Worm (Caenorhabditis elegans) whole organism, young adult: Measurements from ENCODE around the gene K03B4.4.

Experiments
- ama-1 ChIP-seq, 3 experiments: fragments of 150-350 bp in 1 of 3; sonication (generic microtip) in 2 of 3; optimal IDR thresholded peaks; 2 replicates each; lab custom pipeline; 2014 to 2018; ENCODE audit warnings: missing biosample characterization in 2 of 3, missing genetic modification characterization in 2 of 3, missing genetic modification reagents in 2 of 3
- aptf-2 ChIP-seq: fragments of 200-800 bp; sonication (Bioruptor generic); conservative IDR thresholded peaks from 2 replicates; pipeline ENCODE4 v1.3.6; 2022; ENCODE audit warnings: missing genetic modification reagents, missing genetic modification characterization, missing compliant biosample characterization
- cebp-1 ChIP-seq, 2 experiments: fragments of 200-800 bp in 1 of 2; sonication (Bioruptor generic) in 1 of 2; sonication (generic microtip) in 1 of 2; IDR thresholded peaks in 1 of 2; optimal IDR thresholded peaks in 1 of 2; 2 replicates each; pipeline versions ENCODE4 v1.3.6 to Lab custom; 2017 to 2022; ENCODE audit warnings: missing compliant biosample characterization in 2 of 2, missing genetic modification characterization in 2 of 2, mild to moderate bottlenecking in 1 of 2, missing genetic modification reagents in 1 of 2, moderate library complexity in 1 of 2
- hmg-1.2 ChIP-seq: fragments of 200-800 bp; sonication (Bioruptor generic); IDR thresholded peaks from 2 replicates; pipeline ENCODE4 v1.3.6; 2022; ENCODE audit warnings: missing genetic modification reagents, missing genetic modification characterization, missing compliant biosample characterization
- let-526 ChIP-seq: fragments of 200-800 bp; sonication (Bioruptor generic); IDR thresholded peaks from 2 replicates; pipeline ENCODE4 v1.3.6; 2022; ENCODE audit warnings: missing genetic modification reagents, missing genetic modification characterization, missing compliant biosample characterization
- lin-54 ChIP-seq: fragments of 200-800 bp; sonication (Bioruptor generic); optimal IDR thresholded peaks from 2 replicates; lab custom pipeline; 2018; ENCODE audit warnings: mild to moderate bottlenecking, missing genetic modification characterization, missing compliant biosample characterization
- mel-28 ChIP-seq: sonication (generic microtip); optimal IDR thresholded peaks from 2 replicates; lab custom pipeline; 2016; ENCODE audit warnings: borderline replicate concordance, mild to moderate bottlenecking, missing genetic modification characterization, missing compliant biosample characterization
- nfya-2 ChIP-seq: fragments of 200-800 bp; sonication (Bioruptor generic); IDR thresholded peaks from 2 replicates; pipeline ENCODE4 v1.3.6; 2022; ENCODE audit warnings: missing genetic modification reagents, missing genetic modification characterization, missing compliant biosample characterization
- snpc-1.1 ChIP-seq: sonication (generic microtip); optimal IDR thresholded peaks from 2 replicates; lab custom pipeline; 2017; ENCODE audit warnings: missing genetic modification characterization, mild to moderate bottlenecking, missing compliant biosample characterization, antibody characterized with exemption, moderate library complexity, missing genotype, missing genetic modification reagents; ENCODE audit not compliant: insufficient read depth
- unc-62 ChIP-seq: fragments of 150-350 bp; optimal IDR thresholded peaks from 2 replicates; lab custom pipeline; 2014; ENCODE audit warnings: missing biosample characterization, missing genetic modification reagents, missing genetic modification characterization

ce11 chrV:4731154-4731961, 49.6 kb downstream of the K03B4.4 start, which contains the start of gene F39G3.3:
- no peak for TF ChIP-seq cebp-1 (GFP tag; IDR thresholded peaks at IDR 0.05; lab: Robert Waterston, UW)
- TF ChIP-seq cebp-1 (tag; optimal IDR thresholded peaks at IDR 0.05; lab: Kevin White, UChicago) = peak; percentile 62
- no peak for TF ChIP-seq snpc-1.1 (tag; lab: Kevin White, UChicago)
- TF ChIP-seq hmg-1.2 (GFP tag; lab: Robert Waterston, UW) = peak; percentile 53
- TF ChIP-seq let-526 (GFP tag; lab: Robert Waterston, UW) = no peak
- no peak for TF ChIP-seq ama-1 (optimal IDR thresholded peaks at IDR 0.05; lab: Kevin White, UChicago)
- TF ChIP-seq ama-1 (GFP tag; optimal IDR thresholded peaks at IDR 0.05; lab: Kevin White, UChicago) = no peak
- TF ChIP-seq unc-62 (GFP tag; lab: Kevin White, UChicago) = no peak
- TF ChIP-seq nfya-2 = no peak
- TF ChIP-seq mel-28 (tag; lab: Kevin White, UChicago) = no peak
- no peak for TF ChIP-seq aptf-2
- TF ChIP-seq lin-54 (GFP tag; lab: Kevin White, UChicago) = peak; percentile 83
